Worm (Caenorhabditis elegans): ENCODE data around the gene F36G9.3.

ce11 chrV:15932390-15932789 is 24.8 kb upstream of the F36G9.3 start, which contains the start of gene srw-26:
- TF ChIP-seq hlh-26 (GFP tag; conservative IDR thresholded peaks at IDR 0.05), result no peak
- no peak for TF ChIP-seq cebp-2 (GFP tag; IDR thresholded peaks at IDR 0.05)
- TF ChIP-seq Y53G8AR.9 (GFP tag; conservative IDR thresholded peaks at IDR 0.05), result no peak
- TF ChIP-seq mcd-1 (GFP tag; IDR thresholded peaks at IDR 0.05), result no peak
- no peak for TF ChIP-seq pha-4 (tag; optimal IDR thresholded peaks at IDR 0.05)
